Worm (Caenorhabditis elegans): ENCODE results near the gene nspg-4.

ce11 chrX:3301770-3302169, 48.4 kb downstream of the nspg-4 start, which contains the start of gene F11D5.5:
- TF ChIP-seq ZK546.5 (tag; optimal IDR thresholded peaks at IDR 0.05): no peak
- TF ChIP-seq snpc-4 (tag; optimal IDR thresholded peaks at IDR 0.05): no peak
- TF ChIP-seq nhr-21 (tag; optimal IDR thresholded peaks at IDR 0.05): no peak
- TF ChIP-seq gmeb-1 (tag; optimal IDR thresholded peaks at IDR 0.05): no peak
- no peak for TF ChIP-seq F13H6.1 (tag; optimal IDR thresholded peaks at IDR 0.05)

Measured in whole organism, L2 larva.